Worm (Caenorhabditis elegans) whole organism, early embryonic: ENCODE results near the gene ZK622.1.

Source experiments
- B0310.2 ChIP-seq: sonication (generic microtip); optimal IDR thresholded peaks from 2 replicates; lab custom pipeline; 2016; ENCODE audit warnings: mild to moderate bottlenecking, missing genetic modification characterization, missing compliant biosample characterization
- F13C5.2 ChIP-seq: sonication (generic microtip); optimal IDR thresholded peaks from 2 replicates; lab custom pipeline; 2017; ENCODE audit warnings: mild to moderate bottlenecking, missing genetic modification characterization, inconsistent platforms, missing compliant biosample characterization
- aly-1 ChIP-seq: sonication (generic microtip); optimal IDR thresholded peaks from 2 replicates; lab custom pipeline; 2016; ENCODE audit warnings: missing genetic modification characterization, missing compliant biosample characterization
- ama-1 ChIP-seq: fragments of 150-350 bp; optimal IDR thresholded peaks from 2 replicates; lab custom pipeline; 2014
- ceh-36 ChIP-seq: sonication (generic microtip); optimal IDR thresholded peaks from 2 replicates; lab custom pipeline; 2016; ENCODE audit warnings: missing genetic modification characterization, inconsistent platforms, missing compliant biosample characterization
- ets-7 ChIP-seq: sonication (generic microtip); optimal IDR thresholded peaks from 2 replicates; lab custom pipeline; 2016; ENCODE audit warnings: missing genotype, missing genetic modification characterization, missing compliant biosample characterization
- flt-1 ChIP-seq: fragments of 200-800 bp; sonication (Bioruptor generic); IDR thresholded peaks from 2 replicates; pipeline ENCODE4 v1.3.6; 2022; ENCODE audit warnings: missing genetic modification characterization, missing compliant biosample characterization
- hmbx-1 ChIP-seq: sonication (generic microtip); optimal IDR thresholded peaks from 2 replicates; lab custom pipeline; 2016; ENCODE audit warnings: mild to moderate bottlenecking, missing genetic modification characterization, missing compliant biosample characterization
- hnd-1 ChIP-seq: sonication (generic microtip); optimal IDR thresholded peaks from 2 replicates; lab custom pipeline; 2016; ENCODE audit warnings: missing genetic modification characterization, missing compliant biosample characterization
- scrt-1 ChIP-seq: fragments of 200-800 bp; sonication (Bioruptor generic); IDR thresholded peaks from 2 replicates; pipeline ENCODE4 v1.3.6; 2022; ENCODE audit warnings: missing genetic modification characterization, missing compliant biosample characterization
- sea-1 ChIP-seq: fragments of 200-800 bp; sonication (Bioruptor generic); conservative IDR thresholded peaks from 2 replicates; pipeline ENCODE4 v1.3.6; 2022; ENCODE audit warnings: missing genetic modification characterization, missing compliant biosample characterization
- tbx-37 ChIP-seq: fragments of 200-800 bp; sonication (Bioruptor generic); conservative IDR thresholded peaks from 2 replicates; pipeline ENCODE4 v1.3.6; 2022; ENCODE audit warnings: missing genetic modification reagents, missing genetic modification characterization, missing compliant biosample characterization
- tra-4 ChIP-seq: sonication (generic microtip); optimal IDR thresholded peaks from 2 replicates; lab custom pipeline; 2017; ENCODE audit warnings: missing genetic modification characterization, missing compliant biosample characterization

- TF ChIP-seq B0310.2 (tag; lab: Kevin White, UChicago): no peak
- TF ChIP-seq hnd-1: no peak
- TF ChIP-seq tbx-37 (GFP tag; lab: Robert Waterston, UW): no peak
- TF ChIP-seq F13C5.2 (tag; lab: Kevin White, UChicago): no peak
- no peak for TF ChIP-seq ama-1
- TF ChIP-seq hmbx-1 (tag; lab: Kevin White, UChicago): no peak
- TF ChIP-seq ets-7: no peak
- TF ChIP-seq flt-1 (GFP tag; lab: Robert Waterston, UW): no peak
- TF ChIP-seq tra-4 (tag; lab: Kevin White, UChicago): no peak
- no peak for TF ChIP-seq scrt-1 (GFP tag; lab: Robert Waterston, UW)
- TF ChIP-seq sea-1 (GFP tag; lab: Robert Waterston, UW): no peak
- no peak for TF ChIP-seq aly-1 (tag; lab: Kevin White, UChicago)
- no peak for TF ChIP-seq ceh-36 (tag; lab: Kevin White, UChicago)
Measured at ce11 chrII:5276736-5277135, 16.9 kb upstream of the ZK622.1 start.
